Fruit fly (Drosophila melanogaster): Measurements from ENCODE around the gene mrt.

Gene mrt

dm6 chr3R:27245401-27245757 lies 37.1 kb downstream of the mrt start (continued):
- TF ChIP-seq nerfin-1 (tag; optimal IDR thresholded peaks at IDR 0.05) = no peak
- no peak for TF ChIP-seq repo (GFP tag; optimal IDR thresholded peaks at IDR 0.05)
- TF ChIP-seq CTCF (GFP tag; optimal IDR thresholded peaks at IDR 0.05) = no peak
- TF ChIP-seq Mad (GFP tag; optimal IDR thresholded peaks at IDR 0.05) = no peak
- no peak for TF ChIP-seq cad (GFP tag; optimal IDR thresholded peaks at IDR 0.05)
- TF ChIP-seq Asciz (GFP tag; optimal IDR thresholded peaks at IDR 0.05) = no peak
- TF ChIP-seq CG4730 (GFP tag; IDR thresholded peaks at IDR 0.05) = no peak
- TF ChIP-seq CG3407 (GFP tag; optimal IDR thresholded peaks at IDR 0.05) = no peak
- no peak for TF ChIP-seq Hsf (GFP tag; optimal IDR thresholded peaks at IDR 0.05)
- no peak for TF ChIP-seq CG2712 (tag; optimal IDR thresholded peaks at IDR 0.05)
- TF ChIP-seq Elba2 (GFP tag; optimal IDR thresholded peaks at IDR 0.05) = peak; percentile 39
- no peak for TF ChIP-seq dimm (GFP tag; IDR thresholded peaks at IDR 0.05)
- no peak for TF ChIP-seq CG18619 (GFP tag; optimal IDR thresholded peaks at IDR 0.05)
- 0 out of 2 replicates have a peak, but pooled peaks have one; percentile 4 for TF ChIP-seq ato (GFP tag; IDR thresholded peaks at IDR 0.05; ENCODE audit: partially characterized antibody)
- no peak for TF ChIP-seq CG16779 (GFP tag; IDR thresholded peaks at IDR 0.05)
- TF ChIP-seq fru (optimal IDR thresholded peaks at IDR 0.05) = no peak
- TF ChIP-seq CG10366 (GFP tag; IDR thresholded peaks at IDR 0.05) = no peak
- TF ChIP-seq Sox102F (GFP tag; optimal IDR thresholded peaks at IDR 0.05) = no peak
- peak; percentile 27 for TF ChIP-seq Nf-YB (GFP tag; optimal IDR thresholded peaks at IDR 0.05)
- no peak; the same call in 1 of the 2 replicates for TF ChIP-seq Bgb (GFP tag; IDR thresholded peaks at IDR 0.05; ENCODE audit: partially characterized antibody)
- TF ChIP-seq CG18599 (GFP tag; optimal IDR thresholded peaks at IDR 0.05) = no peak
- peak; percentile 26 for TF ChIP-seq abd-A (tag; optimal IDR thresholded peaks at IDR 0.05)
- 0 out of 3 replicates have a peak, but pooled peaks have one; percentile 19 for TF ChIP-seq tgo (GFP tag; IDR thresholded peaks at IDR 0.05)
- TF ChIP-seq chif (GFP tag; optimal IDR thresholded peaks at IDR 0.05) = peak in 1 of 2 experiments; percentile 17
- TF ChIP-seq CG17186 (GFP tag; optimal IDR thresholded peaks at IDR 0.05) = peak; percentile 8
- no peak for TF ChIP-seq az2 (GFP tag; optimal IDR thresholded peaks at IDR 0.05)
- peak; percentile 10 for TF ChIP-seq nmo (GFP tag; optimal IDR thresholded peaks at IDR 0.05)
- TF ChIP-seq ash1 (GFP tag; optimal IDR thresholded peaks at IDR 0.05) = no peak
- no peak for TF ChIP-seq Nf-YA (GFP tag; IDR thresholded peaks at IDR 0.05)
- TF ChIP-seq ap (GFP tag; IDR thresholded peaks at IDR 0.05) = no peak
- TF ChIP-seq NFAT (GFP tag; IDR thresholded peaks at IDR 0.05) = no peak
- peak; percentile 8 for TF ChIP-seq Blimp-1 (GFP tag; optimal IDR thresholded peaks at IDR 0.05)
- TF ChIP-seq so (GFP tag; IDR thresholded peaks at IDR 0.05) = no peak
- no peak for TF ChIP-seq CG2875 (GFP tag; optimal IDR thresholded peaks at IDR 0.05)
- no peak for TF ChIP-seq CG13894 (tag; optimal IDR thresholded peaks at IDR 0.05)
- TF ChIP-seq Dek (tag; optimal IDR thresholded peaks at IDR 0.05) = no peak
- TF ChIP-seq Nf-YC (tag; optimal IDR thresholded peaks at IDR 0.05) = peak; percentile 50
- no peak for TF ChIP-seq bigmax (GFP tag; optimal IDR thresholded peaks at IDR 0.05)
- no peak for TF ChIP-seq Dfd (GFP tag; optimal IDR thresholded peaks at IDR 0.05)
- TF ChIP-seq slbo (GFP tag; IDR thresholded peaks at IDR 0.05) = no peak
- no peak for TF ChIP-seq CG6272 (GFP tag; IDR thresholded peaks at IDR 0.05)
- TF ChIP-seq CG3281 (GFP tag; optimal IDR thresholded peaks at IDR 0.05) = peak; percentile 5
- no peak for TF ChIP-seq MBD-R2 (GFP tag; IDR thresholded peaks at IDR 0.05)
- no peak for TF ChIP-seq eyg (GFP tag; optimal IDR thresholded peaks at IDR 0.05)
- TF ChIP-seq CG16815 (GFP tag; optimal IDR thresholded peaks at IDR 0.05) = no peak
- no peak for TF ChIP-seq corto (GFP tag; optimal IDR thresholded peaks at IDR 0.05)
- no peak for TF ChIP-seq CG12769 (tag; optimal IDR thresholded peaks at IDR 0.05)
- TF ChIP-seq CG8478 (optimal IDR thresholded peaks at IDR 0.05) = peak; percentile 91
- TF ChIP-seq Camta (GFP tag; optimal IDR thresholded peaks at IDR 0.05) = no peak
- TF ChIP-seq CG1602 (GFP tag; optimal IDR thresholded peaks at IDR 0.05) = no peak
- TF ChIP-seq otp (GFP tag; IDR thresholded peaks at IDR 0.05) = no peak
- no peak for TF ChIP-seq CG17912 (GFP tag; optimal IDR thresholded peaks at IDR 0.05)
- no peak for TF ChIP-seq CG5180 (GFP tag; optimal IDR thresholded peaks at IDR 0.05)
